Worm (Caenorhabditis elegans) whole organism, L3 larva: ENCODE measurements around the gene F44E2.8.

Experiments
- fkh-10 ChIP-seq: sonication (generic microtip); optimal IDR thresholded peaks from 2 replicates; lab custom pipeline; 2017; ENCODE audit warnings: missing biosample characterization, missing genetic modification reagents, missing genetic modification characterization
- lin-39 ChIP-seq: fragments of 150-350 bp; optimal IDR thresholded peaks from 2 replicates; lab custom pipeline; 2018; ENCODE audit warnings: missing biosample characterization, missing genetic modification reagents, missing genetic modification characterization
- mdl-1 ChIP-seq: fragments of 150-350 bp; optimal IDR thresholded peaks from 2 replicates; lab custom pipeline; 2014; ENCODE audit warnings: missing biosample characterization, missing genetic modification characterization
- nhr-11 ChIP-seq: fragments of 150-350 bp; optimal IDR thresholded peaks from 2 replicates; lab custom pipeline; 2014; ENCODE audit warnings: missing biosample characterization, missing genetic modification characterization
- nhr-67 ChIP-seq: fragments of 150-350 bp; optimal IDR thresholded peaks from 2 replicates; lab custom pipeline; 2014; ENCODE audit warnings: missing biosample characterization, missing genetic modification characterization
- zag-1 ChIP-seq: fragments of 150-350 bp; optimal IDR thresholded peaks from 2 replicates; lab custom pipeline; 2014; ENCODE audit warnings: missing biosample characterization, missing genetic modification characterization

DNA sequence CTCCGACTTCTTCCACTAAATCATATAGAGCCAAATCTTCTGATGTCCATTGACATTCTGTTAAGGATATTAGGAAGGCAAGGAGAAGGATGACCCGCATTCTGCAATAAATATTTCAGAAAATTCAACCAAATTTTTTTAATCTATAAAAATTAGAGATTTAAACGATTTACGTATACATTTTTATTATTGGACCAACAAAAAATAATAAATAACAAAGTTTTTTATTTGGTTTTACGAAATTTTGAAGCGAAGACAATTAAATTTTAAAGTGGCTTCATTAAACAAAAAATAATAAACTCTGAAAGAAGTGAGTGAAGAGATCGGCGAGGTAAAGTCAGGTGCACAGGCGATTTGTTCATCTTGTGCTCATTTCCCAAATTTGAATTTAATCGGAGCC, 22.5 kb downstream of the F44E2.8 start, which contains the start of gene F54F2.9:
- TF ChIP-seq fkh-10 (GFP tag; lab: Kevin White, UChicago): no peak
- TF ChIP-seq lin-39 (tag; lab: Kevin White, UChicago): no peak
- TF ChIP-seq nhr-67: no peak
- no peak for TF ChIP-seq zag-1 (tag; lab: Kevin White, UChicago)
- no peak for TF ChIP-seq nhr-11 (tag; lab: Kevin White, UChicago)
- TF ChIP-seq mdl-1: no peak
